Fruit fly (Drosophila melanogaster) whole organism, adult: ENCODE results near the gene CanB.

Source experiments
- CG11617 ChIP-seq: fragments of 200-800 bp; sonication (Bioruptor generic); optimal IDR thresholded peaks from 2 replicates; lab custom pipeline; 2017; ENCODE audit warnings: mild to moderate bottlenecking, missing biosample characterization, missing genetic modification reagents, missing genetic modification characterization
- CG12768 ChIP-seq: fragments of 200-800 bp; sonication (Bioruptor generic); optimal IDR thresholded peaks from 2 replicates; lab custom pipeline; 2017; ENCODE audit warnings: missing biosample characterization, missing genetic modification characterization, mild to moderate bottlenecking, moderate library complexity, missing genetic modification reagents
- CG14711 ChIP-seq: fragments of 200-800 bp; sonication (Bioruptor generic); optimal IDR thresholded peaks from 2 replicates; lab custom pipeline; 2018; ENCODE audit warnings: missing biosample characterization, mild to moderate bottlenecking, missing genetic modification characterization, moderate library complexity
- CG1620 ChIP-seq: fragments of 200-800 bp; sonication (Bioruptor generic); optimal IDR thresholded peaks from 2 replicates; lab custom pipeline; 2016; ENCODE audit warnings: missing biosample characterization, missing genetic modification characterization
- CG33017 ChIP-seq: fragments of 200-800 bp; sonication (Bioruptor generic); optimal IDR thresholded peaks from 2 replicates; lab custom pipeline; 2018; ENCODE audit warnings: missing biosample characterization, mild to moderate bottlenecking, missing genetic modification characterization, moderate library complexity
- CG5204 ChIP-seq: fragments of 200-800 bp; sonication (Bioruptor generic); optimal IDR thresholded peaks from 2 replicates; lab custom pipeline; 2016; ENCODE audit warnings: missing biosample characterization, missing genetic modification characterization
- CG7045 ChIP-seq: fragments of 200-800 bp; sonication (Bioruptor generic); optimal IDR thresholded peaks from 2 replicates; lab custom pipeline; 2017; ENCODE audit warnings: missing biosample characterization, mild to moderate bottlenecking, missing genetic modification characterization
- CG7101 ChIP-seq: fragments of 200-800 bp; sonication (Bioruptor generic); optimal IDR thresholded peaks from 2 replicates; lab custom pipeline; 2018; ENCODE audit warnings: missing biosample characterization, mild to moderate bottlenecking, missing genetic modification characterization, moderate library complexity
- Clk ChIP-seq: fragments of 200-800 bp; sonication (Bioruptor generic); optimal IDR thresholded peaks from 2 replicates; lab custom pipeline; 2017; ENCODE audit warnings: missing biosample characterization, missing genetic modification characterization
- Crg-1 ChIP-seq: fragments of 200-800 bp; sonication (Bioruptor generic); optimal IDR thresholded peaks from 2 replicates; lab custom pipeline; 2016; ENCODE audit warnings: missing biosample characterization, missing genetic modification characterization
- Hr96 ChIP-seq: fragments of 200-800 bp; sonication (Bioruptor generic); optimal IDR thresholded peaks from 2 replicates; lab custom pipeline; 2016; ENCODE audit warnings: missing biosample characterization, missing genetic modification characterization
- Mnt ChIP-seq: fragments of 200-800 bp; sonication (Bioruptor generic); optimal IDR thresholded peaks from 2 replicates; lab custom pipeline; 2016; ENCODE audit warnings: missing biosample characterization, mild to moderate bottlenecking, missing genetic modification characterization
- bab1 ChIP-seq: fragments of 200-800 bp; sonication (Bioruptor generic); optimal IDR thresholded peaks from 3 replicates; lab custom pipeline; 2019; ENCODE audit warnings: missing biosample characterization, mild to moderate bottlenecking, missing genetic modification characterization, moderate library complexity
- cic ChIP-seq: fragments of 200-800 bp; sonication (Bioruptor generic); optimal IDR thresholded peaks from 2 replicates; lab custom pipeline; 2017; ENCODE audit warnings: missing biosample characterization, mild to moderate bottlenecking, missing genetic modification characterization, moderate library complexity
- cnc ChIP-seq, 2 experiments: fragments of >200 bp; optimal IDR thresholded peaks; 2 replicates each; lab custom pipeline; 2017
- kay ChIP-seq: fragments of 200-800 bp; sonication (Bioruptor generic); peaks from one replicate; lab custom pipeline; 2016; ENCODE audit warnings: missing biosample characterization, missing genetic modification characterization, borderline replicate concordance
- ovo ChIP-seq: fragments of 200-800 bp; sonication (Bioruptor generic); optimal IDR thresholded peaks from 2 replicates; lab custom pipeline; 2016; ENCODE audit warnings: missing biosample characterization, missing genetic modification characterization
- pad ChIP-seq: fragments of 200-800 bp; sonication (Bioruptor generic); optimal IDR thresholded peaks from 3 replicates; lab custom pipeline; 2017; ENCODE audit warnings: missing biosample characterization, missing genetic modification characterization, mild to moderate bottlenecking, moderate library complexity, missing genetic modification reagents
- tj ChIP-seq: fragments of 200-800 bp; sonication (Bioruptor generic); optimal IDR thresholded peaks from 3 replicates; lab custom pipeline; 2017; ENCODE audit warnings: missing biosample characterization, mild to moderate bottlenecking, missing genetic modification characterization, moderate library complexity
- toe ChIP-seq: fragments of 200-800 bp; sonication (Bioruptor generic); optimal IDR thresholded peaks from 2 replicates; lab custom pipeline; 2016; ENCODE audit warnings: missing biosample characterization, missing genetic modification characterization

The CanB gene

DNA sequence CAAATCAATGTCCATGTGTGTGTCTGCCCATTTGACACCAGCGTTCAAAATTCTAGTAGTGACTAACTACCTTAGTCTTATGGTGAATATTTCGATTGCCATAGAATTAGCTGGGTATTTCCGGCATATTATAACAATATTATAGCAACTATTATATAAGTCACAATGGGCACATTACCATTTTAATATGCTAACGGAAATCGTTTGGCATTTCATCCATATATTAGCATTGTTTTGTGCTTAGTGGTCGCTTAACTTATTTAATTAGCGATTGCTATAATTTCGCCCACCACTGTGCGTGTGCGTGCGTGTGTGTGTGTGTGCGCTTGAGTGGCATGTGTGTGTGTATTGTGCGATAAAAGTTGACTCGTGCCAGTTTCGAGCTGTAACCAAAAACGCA is 4.4 kb downstream of the CanB start:
- TF ChIP-seq CG1620 (GFP tag; lab: Kevin White, UChicago) (no peak), kay (no peak), pad (no peak), Hr96 (GFP tag; lab: Kevin White, UChicago) (no peak), cnc (optimal IDR thresholded peaks at IDR 0.05; lab: Kevin White, UChicago) (no peak), CG14711 (tag; lab: Kevin White, UChicago) (no peak), ovo (no peak), CG5204 (GFP tag; lab: Kevin White, UChicago) (peak; percentile 19), CG11617 (GFP tag; lab: Kevin White, UChicago) (no peak), CG7045 (GFP tag; lab: Kevin White, UChicago) (peak; percentile 33), Crg-1 (GFP tag; lab: Kevin White, UChicago) (no peak), tj (GFP tag; lab: Kevin White, UChicago) (no peak), CG33017 (tag; lab: Kevin White, UChicago) (peak; percentile 18), Clk (no peak), CG12768 (no peak), bab1 (GFP tag; lab: Kevin White, UChicago) (no peak), cic (GFP tag; lab: Kevin White, UChicago) (no peak)

DNA sequence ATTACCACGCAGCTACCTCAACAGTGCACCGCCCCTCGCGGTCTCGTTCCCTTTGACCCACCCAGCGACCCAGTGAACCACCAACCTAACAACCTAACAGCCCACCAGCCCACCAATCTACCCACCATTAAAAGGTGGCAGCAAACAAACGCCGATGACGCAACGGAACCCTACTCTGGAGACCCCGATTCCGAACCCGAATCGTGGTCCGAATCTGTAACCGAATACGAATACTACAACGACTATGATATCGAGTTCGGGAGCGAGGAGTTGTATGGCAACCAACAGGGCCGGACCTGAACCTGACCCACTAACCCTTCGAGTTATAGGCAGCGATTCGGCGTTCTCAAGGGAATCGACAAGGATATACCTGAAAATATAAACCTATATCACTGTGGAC is 5.0 kb downstream of the CanB start:
- TF ChIP-seq ovo: no peak
- no peak for TF ChIP-seq cnc (optimal IDR thresholded peaks at IDR 0.05; lab: Kevin White, UChicago)
- no peak for TF ChIP-seq bab1 (GFP tag; lab: Kevin White, UChicago)
- TF ChIP-seq CG7101 (tag; lab: Kevin White, UChicago): no peak
- TF ChIP-seq kay: no peak
- TF ChIP-seq pad: no peak
- TF ChIP-seq CG12768: no peak

DNA sequence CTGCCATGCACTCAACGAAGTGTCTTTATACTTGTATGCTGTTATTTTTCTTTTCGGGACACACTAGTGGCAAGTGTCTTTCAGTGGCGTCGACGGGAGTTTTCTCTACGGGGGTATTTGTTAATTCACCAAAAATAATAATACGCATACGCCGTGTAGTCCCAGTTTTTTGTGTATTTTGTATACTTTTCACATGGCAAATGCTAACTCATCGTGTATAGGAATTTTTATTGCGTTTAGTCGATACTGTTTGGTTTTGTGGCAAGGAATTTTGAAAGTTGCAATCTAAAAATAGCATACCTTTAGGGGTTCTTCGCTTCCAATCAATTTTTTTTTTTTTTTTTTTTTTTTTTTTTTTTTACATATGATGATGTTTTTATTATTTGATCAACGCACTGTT is 6.1 kb downstream of the CanB start:
- no peak for TF ChIP-seq CG1620 (GFP tag; lab: Kevin White, UChicago)
- TF ChIP-seq pad: no peak
- no peak for TF ChIP-seq cnc (optimal IDR thresholded peaks at IDR 0.05; lab: Kevin White, UChicago)
- no peak for TF ChIP-seq kay
- no peak for TF ChIP-seq ovo
- no peak for TF ChIP-seq bab1 (GFP tag; lab: Kevin White, UChicago)
- no peak for TF ChIP-seq Mnt (GFP tag; lab: Kevin White, UChicago)
- no peak for TF ChIP-seq Clk
- TF ChIP-seq toe (GFP tag; lab: Kevin White, UChicago): no peak
- no peak for TF ChIP-seq Hr96 (GFP tag; lab: Kevin White, UChicago)

dm6 chrX:5339970-5340369 is 7.7 kb downstream of the CanB start, which contains the start of gene SK:
Gene SK (plus strand): TSS chrX:5340236.
- TF ChIP-seq CG11617 (GFP tag; lab: Kevin White, UChicago): no peak
- TF ChIP-seq Mnt (GFP tag; lab: Kevin White, UChicago): no peak
- no peak for TF ChIP-seq kay
- no peak for TF ChIP-seq pad
- TF ChIP-seq tj (GFP tag; lab: Kevin White, UChicago): no peak
- TF ChIP-seq Crg-1 (GFP tag; lab: Kevin White, UChicago): no peak
- TF ChIP-seq CG33017 (tag; lab: Kevin White, UChicago): no peak
- no peak for TF ChIP-seq CG7101 (tag; lab: Kevin White, UChicago)
- no peak for TF ChIP-seq CG5204 (GFP tag; lab: Kevin White, UChicago)
- no peak for TF ChIP-seq toe (GFP tag; lab: Kevin White, UChicago)
- TF ChIP-seq CG12768: no peak
- TF ChIP-seq ovo: no peak
- no peak for TF ChIP-seq Clk
- no peak for TF ChIP-seq CG14711 (tag; lab: Kevin White, UChicago)
- no peak for TF ChIP-seq cnc (optimal IDR thresholded peaks at IDR 0.05; lab: Kevin White, UChicago)
- no peak for TF ChIP-seq cic (GFP tag; lab: Kevin White, UChicago)
- no peak for TF ChIP-seq CG1620 (GFP tag; lab: Kevin White, UChicago)
- no peak for TF ChIP-seq CG7045 (GFP tag; lab: Kevin White, UChicago)
- no peak for TF ChIP-seq Hr96 (GFP tag; lab: Kevin White, UChicago)

dm6 chrX:5349899-5350575 is 17.7 kb downstream of the CanB start:
- TF ChIP-seq cnc (optimal IDR thresholded peaks at IDR 0.05; lab: Kevin White, UChicago): no peak
- TF ChIP-seq Mnt (GFP tag; lab: Kevin White, UChicago): no peak
- no peak for TF ChIP-seq CG7101 (tag; lab: Kevin White, UChicago)
- no peak for TF ChIP-seq kay

dm6 chrX:5357035-5357434 is 24.7 kb downstream of the CanB start:
- TF ChIP-seq CG14711 (tag; lab: Kevin White, UChicago) (no peak), CG33017 (tag; lab: Kevin White, UChicago) (no peak), CG7045 (GFP tag; lab: Kevin White, UChicago) (no peak), Hr96 (GFP tag; lab: Kevin White, UChicago) (no peak), CG11617 (GFP tag; lab: Kevin White, UChicago) (no peak), CG12768 (no peak), tj (GFP tag; lab: Kevin White, UChicago) (no peak), CG7101 (tag; lab: Kevin White, UChicago) (no peak), toe (GFP tag; lab: Kevin White, UChicago) (no peak)

DNA sequence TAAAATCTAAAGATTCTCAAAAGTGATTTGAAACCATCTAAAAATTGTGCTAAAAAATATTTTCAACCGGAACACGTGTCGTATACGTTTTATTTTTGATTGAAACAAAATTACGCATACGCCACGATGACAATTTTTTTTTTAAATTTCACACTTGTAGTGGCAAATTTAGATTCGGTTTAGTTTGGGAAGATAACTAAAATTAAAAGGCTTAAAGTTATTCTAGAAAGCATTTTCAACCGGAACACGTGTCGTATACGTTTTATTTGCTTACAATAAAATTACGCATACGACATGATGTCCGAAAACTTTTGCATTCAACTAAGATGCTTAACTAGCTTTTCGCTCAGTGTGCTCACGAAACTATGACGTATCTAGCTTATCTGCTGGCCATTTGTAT is 26.5 kb downstream of the CanB start:
- TF ChIP-seq CG14711 (tag; lab: Kevin White, UChicago) (no peak), CG33017 (tag; lab: Kevin White, UChicago) (no peak), Clk (no peak), CG7045 (GFP tag; lab: Kevin White, UChicago) (no peak), toe (GFP tag; lab: Kevin White, UChicago) (no peak), Hr96 (GFP tag; lab: Kevin White, UChicago) (no peak), CG1620 (GFP tag; lab: Kevin White, UChicago) (no peak), CG7101 (tag; lab: Kevin White, UChicago) (no peak), bab1 (GFP tag; lab: Kevin White, UChicago) (no peak), kay (no peak), ovo (no peak), tj (GFP tag; lab: Kevin White, UChicago) (no peak), cic (GFP tag; lab: Kevin White, UChicago) (no peak), CG5204 (GFP tag; lab: Kevin White, UChicago) (no peak), Crg-1 (GFP tag; lab: Kevin White, UChicago) (no peak)
